Fruit fly (Drosophila melanogaster) whole organism, embryonic: ENCODE results near the gene MESR3.
A peak's percentile ranks its signal among the peaks of the same experiment; 100 is the strongest.

ENCODE experiments used
- CG10209 ChIP-seq: fragments of 200-800 bp; sonication (Bioruptor generic); optimal IDR thresholded peaks from 3 replicates; lab custom pipeline; 2017; ENCODE audit warnings: missing biosample characterization, mild to moderate bottlenecking, missing genetic modification characterization, missing genetic modification reagents
- CG10274 ChIP-seq: fragments of 200-800 bp; sonication (Bioruptor generic); optimal IDR thresholded peaks from 3 replicates; lab custom pipeline; 2017; ENCODE audit warnings: missing biosample characterization, mild to moderate bottlenecking, missing genetic modification characterization
- CG10431 ChIP-seq: fragments of 200-800 bp; sonication (Bioruptor generic); optimal IDR thresholded peaks from 3 replicates; lab custom pipeline; 2018; ENCODE audit warnings: missing biosample characterization, mild to moderate bottlenecking, missing genetic modification characterization
- CG12769 ChIP-seq: fragments of 200-800 bp; sonication (Bioruptor generic); optimal IDR thresholded peaks from 2 replicates; lab custom pipeline; 2019; ENCODE audit warnings: missing biosample characterization, mild to moderate bottlenecking, missing genetic modification characterization, moderate library complexity
- CG14014 ChIP-seq: fragments of 200-800 bp; sonication (Bioruptor generic); IDR thresholded peaks from 2 replicates; pipeline ENCODE4 v1.3.6; 2022; ENCODE audit warnings: missing biosample characterization, missing genetic modification characterization
- CG16863 ChIP-seq: fragments of 200-800 bp; sonication (Bioruptor generic); optimal IDR thresholded peaks from 3 replicates; lab custom pipeline; 2016; ENCODE audit warnings: missing biosample characterization, missing genetic modification characterization
- CG17802 ChIP-seq: fragments of 200-800 bp; sonication (Bioruptor generic); optimal IDR thresholded peaks from 2 replicates; lab custom pipeline; 2018; ENCODE audit warnings: missing biosample characterization, mild to moderate bottlenecking, missing genetic modification characterization, moderate library complexity
- CG2202 ChIP-seq: fragments of 200-800 bp; sonication (Bioruptor generic); optimal IDR thresholded peaks from 2 replicates; lab custom pipeline; 2018; ENCODE audit warnings: missing biosample characterization, mild to moderate bottlenecking, missing genetic modification characterization
- CG3847 ChIP-seq: fragments of 200-800 bp; sonication (Bioruptor generic); IDR thresholded peaks from 2 replicates; pipeline ENCODE4 v1.3.6; 2022; ENCODE audit warnings: missing biosample characterization, missing genetic modification characterization
- CG3995 ChIP-seq: fragments of 200-800 bp; sonication (Bioruptor generic); optimal IDR thresholded peaks from 3 replicates; lab custom pipeline; 2016; ENCODE audit warnings: missing biosample characterization, missing genetic modification characterization
- CG4328 ChIP-seq: fragments of 200-800 bp; sonication (Bioruptor generic); optimal IDR thresholded peaks from 3 replicates; lab custom pipeline; 2017; ENCODE audit warnings: missing biosample characterization, missing genetic modification reagents, missing genetic modification characterization
- CG6272 ChIP-seq: fragments of 200-800 bp; sonication (Bioruptor generic); IDR thresholded peaks from 2 replicates; pipeline ENCODE4 v1.3.6; 2022; ENCODE audit warnings: missing biosample characterization, missing genetic modification characterization
- CG8765 ChIP-seq: fragments of 200-800 bp; sonication (Bioruptor generic); IDR thresholded peaks from 2 replicates; pipeline ENCODE4 v1.3.6; 2022; ENCODE audit warnings: missing biosample characterization, missing genetic modification characterization
- CTCF ChIP-seq: fragments of 200-800 bp; sonication (Bioruptor generic); optimal IDR thresholded peaks from 2 replicates; lab custom pipeline; 2017; ENCODE audit warnings: missing biosample characterization, mild to moderate bottlenecking, missing genetic modification characterization, moderate library complexity
- Doc2 ChIP-seq: fragments of 200-800 bp; sonication (Bioruptor generic); IDR thresholded peaks from 2 replicates; pipeline ENCODE4 v1.3.6; 2022; ENCODE audit warnings: missing biosample characterization, missing genetic modification characterization
- Drgx ChIP-seq: fragments of 200-800 bp; sonication (Bioruptor generic); IDR thresholded peaks from 2 replicates; pipeline ENCODE4 v1.3.6; 2022; ENCODE audit warnings: missing biosample characterization, missing genetic modification characterization
- Eip74EF ChIP-seq, 2 experiments: fragments of 200-800 bp in 1 of 2; fragments of >200 bp in 1 of 2; sonication (Bioruptor generic) in 1 of 2; optimal IDR thresholded peaks; 2 replicates each; lab custom pipeline; 2017 to 2019; ENCODE audit warnings: missing biosample characterization in 2 of 2, missing genetic modification characterization in 2 of 2, mild to moderate bottlenecking in 1 of 2, moderate library complexity in 1 of 2
- Ets65A ChIP-seq: fragments of 200-800 bp; sonication (Bioruptor generic); peaks from one replicate; lab custom pipeline; 2016; ENCODE audit warnings: missing biosample characterization, missing genetic modification characterization
- Ets97D ChIP-seq: fragments of 200-800 bp; sonication (Bioruptor generic); optimal IDR thresholded peaks from 3 replicates; lab custom pipeline; 2016; ENCODE audit warnings: missing biosample characterization, missing genetic modification characterization
- H2.0 ChIP-seq: fragments of 200-800 bp; sonication (Bioruptor generic); IDR thresholded peaks from 2 replicates; pipeline ENCODE4 v1.3.6; 2022; ENCODE audit warnings: missing biosample characterization, missing genetic modification characterization
- Hmr ChIP-seq: fragments of 200-800 bp; sonication (Bioruptor generic); optimal IDR thresholded peaks from 3 replicates; lab custom pipeline; 2017; ENCODE audit warnings: mild to moderate bottlenecking, missing biosample characterization, missing genetic modification reagents, missing genetic modification characterization
- Jarid2 ChIP-seq: fragments of 200-800 bp; sonication (Bioruptor generic); optimal IDR thresholded peaks from 3 replicates; lab custom pipeline; 2017; ENCODE audit warnings: mild to moderate bottlenecking, missing biosample characterization, missing genetic modification reagents, missing genetic modification characterization
- MTF-1 ChIP-seq: fragments of 200-800 bp; sonication (Bioruptor generic); optimal IDR thresholded peaks from 2 replicates; lab custom pipeline; 2018; ENCODE audit warnings: missing biosample characterization, mild to moderate bottlenecking, missing genetic modification characterization, borderline replicate concordance
- Max ChIP-seq: fragments of 200-800 bp; sonication (Bioruptor generic); optimal IDR thresholded peaks from 2 replicates; lab custom pipeline; 2016; ENCODE audit warnings: missing biosample characterization, mild to moderate bottlenecking, missing genetic modification characterization
- Myb ChIP-seq: fragments of 200-800 bp; sonication (Bioruptor generic); optimal IDR thresholded peaks from 2 replicates; lab custom pipeline; 2016; ENCODE audit warnings: missing biosample characterization, missing genetic modification characterization
- Nf-YC ChIP-seq: fragments of 200-800 bp; optimal IDR thresholded peaks from 3 replicates; lab custom pipeline; 2019; ENCODE audit warnings: missing biosample characterization, mild to moderate bottlenecking, missing genetic modification characterization, moderate library complexity
- Oaz ChIP-seq: fragments of 200-800 bp; sonication (Bioruptor generic); IDR thresholded peaks from 2 replicates; pipeline ENCODE4 v1.3.6; 2022; ENCODE audit warnings: missing biosample characterization, missing genetic modification characterization
- Sry-β ChIP-seq: fragments of 200-800 bp; sonication (Bioruptor generic); optimal IDR thresholded peaks from 2 replicates; lab custom pipeline; 2018; ENCODE audit warnings: missing biosample characterization, mild to moderate bottlenecking, missing genetic modification characterization, moderate library complexity
- ara ChIP-seq: fragments of 200-800 bp; sonication (Bioruptor generic); IDR thresholded peaks from 2 replicates; pipeline ENCODE4 v1.3.6; 2022; ENCODE audit warnings: missing biosample characterization, missing genetic modification characterization
- ash1 ChIP-seq: fragments of 200-800 bp; sonication (Bioruptor generic); optimal IDR thresholded peaks from 2 replicates; lab custom pipeline; 2018; ENCODE audit warnings: missing biosample characterization, mild to moderate bottlenecking, missing genetic modification characterization
- grn ChIP-seq: fragments of 200-800 bp; sonication (Bioruptor generic); optimal IDR thresholded peaks from 3 replicates; lab custom pipeline; 2017; ENCODE audit warnings: missing biosample characterization, missing genetic modification characterization
- gro ChIP-seq: fragments of 200-800 bp; sonication (Bioruptor generic); optimal IDR thresholded peaks from 2 replicates; lab custom pipeline; 2016; ENCODE audit warnings: missing biosample characterization, missing genetic modification characterization
- ham ChIP-seq: fragments of 200-800 bp; sonication (Bioruptor generic); IDR thresholded peaks from 2 replicates; pipeline ENCODE4 v1.3.6; 2022; ENCODE audit warnings: missing biosample characterization, missing genetic modification characterization
- hb ChIP-seq: fragments of 200-800 bp; sonication (Bioruptor generic); IDR thresholded peaks from 3 replicates; pipeline ENCODE4 v1.3.6; 2022; ENCODE audit warnings: missing biosample characterization, missing genetic modification characterization; ENCODE audit not compliant: partially characterized antibody
- hbn ChIP-seq: fragments of 200-800 bp; sonication (Bioruptor generic); IDR thresholded peaks from 2 replicates; pipeline ENCODE4 v1.3.6; 2022; ENCODE audit warnings: missing biosample characterization, missing genetic modification characterization; ENCODE audit not compliant: partially characterized antibody
- her ChIP-seq: fragments of 200-800 bp; sonication (Bioruptor generic); optimal IDR thresholded peaks from 2 replicates; lab custom pipeline; 2016; ENCODE audit warnings: missing biosample characterization, missing genetic modification characterization
- hkb ChIP-seq, 2 experiments: fragments of 200-800 bp in 1 of 2; fragments of >200 bp in 1 of 2; sonication (Bioruptor generic) in 1 of 2; IDR thresholded peaks in 1 of 2; optimal IDR thresholded peaks in 1 of 2; 2 replicates each; pipeline versions ENCODE4 v1.3.6 to Lab custom; 2017 to 2022; ENCODE audit warnings: missing biosample characterization in 1 of 2, missing genetic modification characterization in 1 of 2
- ind ChIP-seq: fragments of 200-800 bp; sonication (Bioruptor generic); optimal IDR thresholded peaks from 3 replicates; lab custom pipeline; 2016; ENCODE audit warnings: missing biosample characterization, missing genetic modification characterization
- kay ChIP-seq: fragments of 200-800 bp; sonication (Bioruptor generic); optimal IDR thresholded peaks from 2 replicates; lab custom pipeline; 2016; ENCODE audit warnings: missing biosample characterization, missing genetic modification characterization
- lola ChIP-seq, 3 experiments: fragments of >200 bp in 2 of 3; fragments of 200-800 bp in 1 of 3; sonication (Bioruptor generic) in 1 of 3; optimal IDR thresholded peaks; 2 replicates each; lab custom pipeline; 2017 to 2019; ENCODE audit warnings: missing biosample characterization in 3 of 3, missing genetic modification characterization in 3 of 3, mild to moderate bottlenecking in 1 of 3, moderate library complexity in 1 of 3
- lov ChIP-seq, 2 experiments: fragments of 200-800 bp in 1 of 2; fragments of >200 bp in 1 of 2; sonication (Bioruptor generic) in 1 of 2; IDR thresholded peaks in 1 of 2; optimal IDR thresholded peaks in 1 of 2; 2 replicates in 1 of 2; 3 replicates in 1 of 2; pipeline versions ENCODE4 v1.3.6 to Lab custom; 2017 to 2022; ENCODE audit warnings: missing biosample characterization in 1 of 2, missing genetic modification characterization in 1 of 2
- odd ChIP-seq: fragments of 200-800 bp; sonication (Bioruptor generic); optimal IDR thresholded peaks from 2 replicates; lab custom pipeline; 2017; ENCODE audit warnings: missing biosample characterization, mild to moderate bottlenecking, missing genetic modification characterization
- pan ChIP-seq, 4 experiments: fragments of >200 bp in 3 of 4; fragments of 200-800 bp in 1 of 4; sonication (Bioruptor generic) in 1 of 4; optimal IDR thresholded peaks in 3 of 4; IDR thresholded peaks in 1 of 4; 2 replicates each; pipeline versions ENCODE4 v1.3.6 to Lab custom; 2017 to 2022; ENCODE audit warnings: missing biosample characterization in 2 of 4, missing genetic modification characterization in 2 of 4, mixed read lengths in 1 of 4
- phol ChIP-seq: fragments of 200-800 bp; sonication (Bioruptor generic); optimal IDR thresholded peaks from 3 replicates; lab custom pipeline; 2018; ENCODE audit warnings: missing biosample characterization, mild to moderate bottlenecking, missing genetic modification characterization, moderate library complexity
- seq ChIP-seq: fragments of 200-800 bp; sonication (Bioruptor generic); IDR thresholded peaks from 2 replicates; pipeline ENCODE4 v1.3.6; 2022; ENCODE audit warnings: missing biosample characterization, missing genetic modification characterization
- shn ChIP-seq: fragments of 200-800 bp; sonication (Bioruptor generic); optimal IDR thresholded peaks from 3 replicates; lab custom pipeline; 2016; ENCODE audit warnings: missing biosample characterization, missing genetic modification characterization
- unc-4 ChIP-seq: fragments of 200-800 bp; sonication (Bioruptor generic); IDR thresholded peaks from 2 replicates; pipeline ENCODE4 v1.3.6; 2022; ENCODE audit warnings: missing biosample characterization, missing genetic modification characterization; ENCODE audit not compliant: partially characterized antibody
- wor ChIP-seq: fragments of 200-800 bp; sonication (Bioruptor generic); IDR thresholded peaks from 2 replicates; pipeline ENCODE4 v1.3.6; 2022; ENCODE audit warnings: missing biosample characterization, missing genetic modification characterization
- zen ChIP-seq: fragments of 200-800 bp; sonication (Bioruptor generic); optimal IDR thresholded peaks from 3 replicates; lab custom pipeline; 2018; ENCODE audit warnings: missing biosample characterization, mild to moderate bottlenecking, missing genetic modification characterization, moderate library complexity
- zf30C ChIP-seq: fragments of 200-800 bp; sonication (Bioruptor generic); optimal IDR thresholded peaks from 3 replicates; lab custom pipeline; 2018; ENCODE audit warnings: missing biosample characterization, mild to moderate bottlenecking, missing genetic modification characterization

The MESR3 gene

dm6 chr2L:18567563-18567962 is 49.5 kb upstream of the MESR3 start (continued):
- TF ChIP-seq CG3995 (GFP tag; lab: Kevin White, UChicago) (peak; percentile 17), zen (tag; lab: Kevin White, UChicago) (no peak), wor (GFP tag; lab: Robert Waterston, UW) (no peak), CG10431 (no peak), hb (no peak), hkb (optimal IDR thresholded peaks at IDR 0.05; lab: Kevin White, UChicago) (no peak), hkb (GFP tag; IDR thresholded peaks at IDR 0.05; lab: Robert Waterston, UW) (peak; percentile 37; the same call in 1 of the 2 replicates), ham (GFP tag; lab: Robert Waterston, UW) (no peak), Doc2 (GFP tag; lab: Robert Waterston, UW) (no peak), ash1 (GFP tag; lab: Kevin White, UChicago) (no peak), H2.0 (GFP tag; lab: Robert Waterston, UW) (no peak), ara (GFP tag; lab: Robert Waterston, UW) (no peak), kay (no peak), CG10209 (peak; percentile 55), zf30C (GFP tag; lab: Kevin White, UChicago) (no peak), Max (no peak), seq (GFP tag; lab: Robert Waterston, UW) (peak; percentile 48; the same call in 1 of the 2 replicates), CG16863 (no peak), CG2202 (tag; lab: Kevin White, UChicago) (no peak), CG17802 (tag; lab: Kevin White, UChicago) (no peak), lola (GFP tag; optimal IDR thresholded peaks at IDR 0.05; lab: Kevin White, UChicago) (no peak), CG10274 (no peak), odd (GFP tag; lab: Kevin White, UChicago) (peak; percentile 32), grn (GFP tag; lab: Kevin White, UChicago) (no peak), CG4328 (GFP tag; lab: Kevin White, UChicago) (no peak), ind (no peak), CG14014 (peak; percentile 59; the same call in 1 of the 2 replicates), unc-4 (GFP tag; lab: Robert Waterston, UW) (no peak), Jarid2 (no peak), hbn (GFP tag; lab: Robert Waterston, UW) (no peak), phol (tag; lab: Kevin White, UChicago) (no peak), Sry-β (GFP tag; lab: Kevin White, UChicago) (no peak), CG12769 (tag; lab: Kevin White, UChicago) (peak; percentile 28), CG6272 (GFP tag; lab: Robert Waterston, UW) (no peak), Drgx (GFP tag; lab: Robert Waterston, UW) (no peak), shn (no peak), CG8765 (GFP tag; lab: Robert Waterston, UW) (no peak), gro (peak; percentile 60), Oaz (GFP tag; lab: Robert Waterston, UW) (no peak), Eip74EF (GFP tag; optimal IDR thresholded peaks at IDR 0.05; lab: Kevin White, UChicago) (no peak), lov (optimal IDR thresholded peaks at IDR 0.05; lab: Kevin White, UChicago) (no peak), lov (GFP tag; IDR thresholded peaks at IDR 0.05; lab: Robert Waterston, UW) (no peak), Hmr (GFP tag; lab: Kevin White, UChicago) (peak; percentile 87), her (GFP tag; lab: Kevin White, UChicago) (peak; percentile 68), Ets97D (no peak), CTCF (no peak), pan (optimal IDR thresholded peaks at IDR 0.05; lab: Kevin White, UChicago) (no peak), pan (GFP tag; optimal IDR thresholded peaks at IDR 0.05 in 1 of 2, IDR thresholded peaks at IDR 0.05 in 1 of 2) (peak in 1 of 2 experiments; percentile 13), CG3847 (GFP tag; lab: Robert Waterston, UW) (0 out of 2 replicates have a peak, but pooled peaks have one; percentile 11), Myb (GFP tag; lab: Kevin White, UChicago) (peak; percentile 29), MTF-1 (peak; percentile 35), Nf-YC (tag; lab: Kevin White, UChicago) (no peak), Ets65A (no peak)
